Worm (Caenorhabditis elegans) whole organism, L2 larva: ENCODE data around the gene cyp-44A1.

ENCODE experiments used
- R02D3.7 ChIP-seq: fragments of 150-350 bp; optimal IDR thresholded peaks from 2 replicates; lab custom pipeline; 2014; ENCODE audit warnings: missing biosample characterization, missing genetic modification characterization
- ama-1 ChIP-seq: fragments of 150-350 bp; optimal IDR thresholded peaks from 2 replicates; lab custom pipeline; 2018; ENCODE audit warnings: inconsistent platforms
- dmd-4 ChIP-seq: sonication (generic microtip); optimal IDR thresholded peaks from 2 replicates; lab custom pipeline; 2017; ENCODE audit warnings: missing biosample characterization, missing genetic modification characterization
- elt-3 ChIP-seq: sonication (generic microtip); optimal IDR thresholded peaks from 2 replicates; lab custom pipeline; 2017; ENCODE audit warnings: missing biosample characterization, missing genetic modification characterization
- lin-13 ChIP-seq: fragments of 150-350 bp; optimal IDR thresholded peaks from 2 replicates; lab custom pipeline; 2014; ENCODE audit warnings: missing biosample characterization, missing genetic modification reagents, missing genetic modification characterization
- lsy-2 ChIP-seq, 2 experiments: fragments of 150-350 bp in 1 of 2; sonication (generic microtip) in 1 of 2; optimal IDR thresholded peaks; 2 replicates each; lab custom pipeline; 2014 to 2017; ENCODE audit warnings: missing biosample characterization in 2 of 2, missing genetic modification characterization in 2 of 2
- mdl-1 ChIP-seq, 2 experiments: fragments of 150-350 bp in 1 of 2; sonication (generic microtip) in 1 of 2; optimal IDR thresholded peaks; 2 replicates each; lab custom pipeline; 2017; ENCODE audit warnings: missing biosample characterization in 2 of 2, missing genetic modification characterization in 2 of 2
- nhr-11 ChIP-seq: fragments of 150-350 bp; optimal IDR thresholded peaks from 2 replicates; lab custom pipeline; 2014; ENCODE audit warnings: missing biosample characterization, missing genetic modification characterization
- nhr-237 ChIP-seq: fragments of 150-350 bp; optimal IDR thresholded peaks from 2 replicates; lab custom pipeline; 2014; ENCODE audit warnings: missing biosample characterization, missing genetic modification characterization
- sem-4 ChIP-seq: fragments of 150-350 bp; optimal IDR thresholded peaks from 2 replicates; lab custom pipeline; 2014; ENCODE audit warnings: missing biosample characterization, missing genetic modification reagents, missing genetic modification characterization
- sma-3 ChIP-seq: sonication (generic microtip); optimal IDR thresholded peaks from 2 replicates; lab custom pipeline; 2016; ENCODE audit warnings: missing genetic modification reagents, missing genetic modification characterization, missing compliant biosample characterization
- unc-39 ChIP-seq: fragments of 150-350 bp; optimal IDR thresholded peaks from 2 replicates; lab custom pipeline; 2014; ENCODE audit warnings: missing biosample characterization, missing genetic modification characterization
- ztf-11 ChIP-seq: sonication (generic microtip); optimal IDR thresholded peaks from 2 replicates; lab custom pipeline; 2017; ENCODE audit warnings: missing biosample characterization, missing genetic modification characterization

DNA sequence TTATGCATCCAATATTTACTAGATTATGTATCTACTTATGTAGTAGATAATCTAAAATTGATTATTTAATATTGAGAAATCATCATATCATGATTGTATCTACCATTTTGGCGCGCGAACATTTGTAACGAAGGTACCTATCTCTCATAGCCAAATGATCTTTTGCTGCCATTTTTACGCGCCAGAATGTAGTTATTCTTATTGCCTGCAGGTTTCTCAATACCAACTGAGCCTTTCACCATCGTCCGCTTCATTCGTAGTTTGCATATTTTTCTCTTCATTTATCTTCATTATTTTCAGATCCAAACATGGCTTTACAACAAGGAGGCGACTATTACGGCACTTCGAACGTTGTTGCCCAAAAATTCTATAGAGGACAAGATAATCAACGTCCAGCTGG is 24.0 kb downstream of the cyp-44A1 start, which contains the start of gene ZK177.1:
- TF ChIP-seq ztf-11 (tag; lab: Kevin White, UChicago) (no peak), R02D3.7 (tag; lab: Kevin White, UChicago) (no peak), lin-13 (GFP tag; lab: Kevin White, UChicago) (no peak), sma-3 (GFP tag; lab: Kevin White, UChicago) (no peak), mdl-1 (tag; optimal IDR thresholded peaks at IDR 0.05; lab: Kevin White, UChicago) (no peak), sem-4 (no peak), dmd-4 (tag; lab: Kevin White, UChicago) (no peak), unc-39 (tag; lab: Kevin White, UChicago) (no peak), ama-1 (no peak), nhr-11 (tag; lab: Kevin White, UChicago) (no peak), elt-3 (no peak), nhr-237 (tag; lab: Kevin White, UChicago) (no peak), lsy-2 (tag; optimal IDR thresholded peaks at IDR 0.05; lab: Kevin White, UChicago) (no peak)
